Worm (Caenorhabditis elegans) whole organism, L1 larva: Measurements from ENCODE around the gene T16G12.1.
A peak's percentile ranks its signal among the peaks of the same experiment; 100 is the strongest.

Experiments
- F16B12.6 ChIP-seq: fragments of 150-350 bp; optimal IDR thresholded peaks from 2 replicates; lab custom pipeline; 2014; ENCODE audit warnings: missing biosample characterization, missing genetic modification characterization
- Y116A8C.19 ChIP-seq: sonication (generic microtip); optimal IDR thresholded peaks from 2 replicates; lab custom pipeline; 2016; ENCODE audit warnings: missing compliant biosample characterization, missing genetic modification characterization, borderline replicate concordance
- aha-1 ChIP-seq: fragments of 150-350 bp; optimal IDR thresholded peaks from 2 replicates; lab custom pipeline; 2014; ENCODE audit warnings: missing biosample characterization, missing genetic modification characterization
- ama-1 ChIP-seq: fragments of 150-350 bp; optimal IDR thresholded peaks from 2 replicates; lab custom pipeline; 2014
- blmp-1 ChIP-seq: fragments of 150-350 bp; optimal IDR thresholded peaks from 2 replicates; lab custom pipeline; 2014; ENCODE audit warnings: missing biosample characterization, missing genetic modification characterization
- ceh-63 ChIP-seq: fragments of 200-800 bp; sonication (Bioruptor generic); optimal IDR thresholded peaks from 2 replicates; lab custom pipeline; 2018; ENCODE audit warnings: mild to moderate bottlenecking, missing genetic modification characterization, missing compliant biosample characterization
- ceh-8 ChIP-seq: fragments of 200-800 bp; sonication (Bioruptor generic); optimal IDR thresholded peaks from 2 replicates; lab custom pipeline; 2018; ENCODE audit warnings: mild to moderate bottlenecking, missing genetic modification characterization, moderate library complexity, missing compliant biosample characterization
- ceh-82 ChIP-seq, 3 experiments: fragments of 150-350 bp in 1 of 3; sonication (generic microtip) in 2 of 3; optimal IDR thresholded peaks; 2 replicates each; lab custom pipeline; 2014 to 2017; ENCODE audit warnings: missing biosample characterization in 3 of 3, missing genetic modification characterization in 3 of 3
- ceh-90 ChIP-seq: sonication (generic microtip); optimal IDR thresholded peaks from 2 replicates; lab custom pipeline; 2016; ENCODE audit warnings: missing genetic modification characterization, missing compliant biosample characterization
- ces-1 ChIP-seq: fragments of 150-350 bp; optimal IDR thresholded peaks from 2 replicates; lab custom pipeline; 2014; ENCODE audit warnings: missing biosample characterization, missing genetic modification reagents, missing genetic modification characterization
- efl-3 ChIP-seq: fragments of 200-800 bp; sonication (Bioruptor generic); optimal IDR thresholded peaks from 2 replicates; lab custom pipeline; 2018; ENCODE audit warnings: mild to moderate bottlenecking, missing genetic modification characterization, missing compliant biosample characterization
- egl-13 ChIP-seq: sonication (generic microtip); optimal IDR thresholded peaks from 2 replicates; lab custom pipeline; 2016; ENCODE audit warnings: missing genotype, missing genetic modification reagents, missing genetic modification characterization, missing compliant biosample characterization
- egl-27 ChIP-seq, 2 experiments: fragments of 150-350 bp in 1 of 2; sonication (generic microtip); optimal IDR thresholded peaks; 3 replicates each; lab custom pipeline; 2017 to 2018; ENCODE audit warnings: missing biosample characterization in 2 of 2, missing genetic modification characterization in 2 of 2, missing genetic modification reagents in 2 of 2
- elt-2 ChIP-seq: sonication (generic microtip); optimal IDR thresholded peaks from 2 replicates; lab custom pipeline; 2016; ENCODE audit warnings: missing genetic modification characterization, mild to moderate bottlenecking, inconsistent platforms, missing compliant biosample characterization, missing genetic modification reagents
- ets-5 ChIP-seq: fragments of 200-800 bp; sonication (Bioruptor generic); IDR thresholded peaks from 2 replicates; pipeline ENCODE4 v1.3.6; 2022; ENCODE audit warnings: missing genetic modification characterization, missing compliant biosample characterization
- fkh-10 ChIP-seq: sonication (generic microtip); optimal IDR thresholded peaks from 2 replicates; lab custom pipeline; 2017; ENCODE audit warnings: missing biosample characterization, missing genetic modification reagents, missing genetic modification characterization
- fkh-8 ChIP-seq: sonication (generic microtip); optimal IDR thresholded peaks from 2 replicates; lab custom pipeline; 2016; ENCODE audit warnings: mild to moderate bottlenecking, missing genetic modification characterization, missing compliant biosample characterization
- fos-1 ChIP-seq: fragments of 150-350 bp; optimal IDR thresholded peaks from 2 replicates; lab custom pipeline; 2014; ENCODE audit warnings: missing biosample characterization, missing genetic modification characterization
- grh-1 ChIP-seq: fragments of 200-800 bp; sonication (Bioruptor generic); IDR thresholded peaks from 2 replicates; pipeline ENCODE4 v1.3.6; 2022; ENCODE audit warnings: missing genetic modification reagents, missing genetic modification characterization, missing compliant biosample characterization
- hlh-17 ChIP-seq: fragments of 200-800 bp; sonication (Bioruptor generic); optimal IDR thresholded peaks from 2 replicates; lab custom pipeline; 2018; ENCODE audit warnings: missing genetic modification characterization, mild to moderate bottlenecking, missing compliant biosample characterization, moderate library complexity, borderline replicate concordance
- hpl-2 ChIP-seq: fragments of 150-350 bp; optimal IDR thresholded peaks from 2 replicates; lab custom pipeline; 2014; ENCODE audit warnings: missing biosample characterization, missing genetic modification reagents, missing genetic modification characterization
- irx-1 ChIP-seq: sonication (generic microtip); optimal IDR thresholded peaks from 2 replicates; lab custom pipeline; 2016; ENCODE audit warnings: missing genetic modification characterization, missing compliant biosample characterization
- jun-1 ChIP-seq: fragments of 150-350 bp; optimal IDR thresholded peaks from 2 replicates; lab custom pipeline; 2014; ENCODE audit warnings: missing biosample characterization, missing genetic modification reagents, missing genetic modification characterization
- lin-13 ChIP-seq: fragments of 150-350 bp; optimal IDR thresholded peaks from 2 replicates; lab custom pipeline; 2014; ENCODE audit warnings: missing biosample characterization, missing genetic modification reagents, missing genetic modification characterization
- lin-14 ChIP-seq: fragments of 200-800 bp; sonication (Bioruptor generic); optimal IDR thresholded peaks from 2 replicates; lab custom pipeline; 2018; ENCODE audit warnings: mild to moderate bottlenecking, missing genetic modification characterization, moderate library complexity, missing compliant biosample characterization
- lin-35 ChIP-seq, 2 experiments: fragments of 150-350 bp; optimal IDR thresholded peaks; 2 replicates each; lab custom pipeline; 2014; ENCODE audit warnings: missing biosample characterization in 2 of 2, missing genetic modification characterization in 2 of 2, missing genetic modification reagents in 2 of 2
- lir-3 ChIP-seq: sonication (generic microtip); optimal IDR thresholded peaks from 2 replicates; lab custom pipeline; 2016; ENCODE audit warnings: mild to moderate bottlenecking, missing genetic modification characterization, moderate library complexity, missing compliant biosample characterization; ENCODE audit not compliant: poor library complexity
- mef-2 ChIP-seq: fragments of 150-350 bp; optimal IDR thresholded peaks from 2 replicates; lab custom pipeline; 2014; ENCODE audit warnings: missing biosample characterization, missing genetic modification characterization
- nhr-12 ChIP-seq: sonication (generic microtip); optimal IDR thresholded peaks from 2 replicates; lab custom pipeline; 2017; ENCODE audit warnings: missing biosample characterization, missing genetic modification characterization
- nhr-237 ChIP-seq: fragments of 150-350 bp; optimal IDR thresholded peaks from 2 replicates; lab custom pipeline; 2014; ENCODE audit warnings: missing biosample characterization, missing genetic modification characterization
- nhr-47 ChIP-seq: sonication (generic microtip); optimal IDR thresholded peaks from 2 replicates; lab custom pipeline; 2016; ENCODE audit warnings: mild to moderate bottlenecking, missing genetic modification characterization, moderate library complexity, missing compliant biosample characterization
- nhr-71 ChIP-seq: sonication (generic microtip); optimal IDR thresholded peaks from 2 replicates; lab custom pipeline; 2016; ENCODE audit warnings: mild to moderate bottlenecking, missing genetic modification characterization, moderate library complexity, missing compliant biosample characterization
- nhr-76 ChIP-seq: sonication (generic microtip); optimal IDR thresholded peaks from 2 replicates; lab custom pipeline; 2017; ENCODE audit warnings: missing biosample characterization, missing genetic modification characterization
- nhr-77 ChIP-seq: fragments of 150-350 bp; optimal IDR thresholded peaks from 2 replicates; lab custom pipeline; 2014; ENCODE audit warnings: missing biosample characterization, missing genetic modification characterization
- nhr-84 ChIP-seq: sonication (generic microtip); optimal IDR thresholded peaks from 2 replicates; lab custom pipeline; 2017; ENCODE audit warnings: missing biosample characterization, missing genetic modification characterization
- nhr-85 ChIP-seq: sonication (generic microtip); peaks from one replicate; lab custom pipeline; 2016; ENCODE audit warnings: missing genetic modification characterization, inconsistent platforms, missing compliant biosample characterization
- pqm-1 ChIP-seq: sonication (generic microtip); optimal IDR thresholded peaks from 3 replicates; lab custom pipeline; 2017; ENCODE audit warnings: missing biosample characterization, missing genetic modification characterization
- skn-1 ChIP-seq: fragments of 150-350 bp; optimal IDR thresholded peaks from 2 replicates; lab custom pipeline; 2014; ENCODE audit warnings: missing biosample characterization, missing genetic modification characterization
- snpc-4 ChIP-seq: fragments of 150-350 bp; optimal IDR thresholded peaks from 2 replicates; lab custom pipeline; 2014; ENCODE audit warnings: missing biosample characterization, missing genetic modification characterization
- snu-23 ChIP-seq: sonication (generic microtip); optimal IDR thresholded peaks from 2 replicates; lab custom pipeline; 2016; ENCODE audit warnings: missing genetic modification characterization, missing compliant biosample characterization
- sox-4 ChIP-seq: sonication (generic microtip); optimal IDR thresholded peaks from 2 replicates; lab custom pipeline; 2016; ENCODE audit warnings: missing genetic modification characterization, missing compliant biosample characterization
- sup-37 ChIP-seq: fragments of 200-800 bp; sonication (Bioruptor generic); optimal IDR thresholded peaks from 2 replicates; lab custom pipeline; 2018; ENCODE audit warnings: mild to moderate bottlenecking, missing genetic modification characterization, missing compliant biosample characterization
- tlp-1 ChIP-seq: fragments of 150-350 bp; optimal IDR thresholded peaks from 2 replicates; lab custom pipeline; 2014; ENCODE audit warnings: missing biosample characterization, missing genetic modification characterization
- unc-130 ChIP-seq: fragments of 150-350 bp; optimal IDR thresholded peaks from 2 replicates; lab custom pipeline; 2017; ENCODE audit warnings: missing biosample characterization, missing genetic modification characterization, inconsistent platforms
- unc-62 ChIP-seq: fragments of 150-350 bp; optimal IDR thresholded peaks from 2 replicates; lab custom pipeline; 2014; ENCODE audit warnings: missing biosample characterization, missing genetic modification reagents, missing genetic modification characterization
- unc-98 ChIP-seq: fragments of 200-800 bp; sonication (Bioruptor generic); IDR thresholded peaks from 2 replicates; pipeline ENCODE4 v1.3.6; 2022; ENCODE audit warnings: missing genetic modification characterization, missing compliant biosample characterization
- zip-4 ChIP-seq: fragments of 200-800 bp; sonication (Bioruptor generic); optimal IDR thresholded peaks from 2 replicates; lab custom pipeline; 2018; ENCODE audit warnings: mild to moderate bottlenecking, missing genetic modification characterization, moderate library complexity, missing compliant biosample characterization
- ztf-11 ChIP-seq, 2 experiments: sonication (generic microtip); optimal IDR thresholded peaks; 2 replicates each; lab custom pipeline; 2016 to 2017; ENCODE audit warnings: missing genetic modification characterization in 2 of 2, missing biosample characterization in 1 of 2, missing compliant biosample characterization in 1 of 2
- ztf-4 ChIP-seq: fragments of 150-350 bp; optimal IDR thresholded peaks from 2 replicates; lab custom pipeline; 2014; ENCODE audit warnings: missing biosample characterization, missing genetic modification characterization

The T16G12.1 gene

ce11 chrIII:10006734-10007348 lies 42.8 kb downstream of the T16G12.1 start, which contains the start of gene C05B5.8 (continued):
- no peak for TF ChIP-seq ztf-11 (tag; optimal IDR thresholded peaks at IDR 0.05; lab: Kevin White, UChicago)
- no peak for TF ChIP-seq nhr-84
- TF ChIP-seq zip-4 (GFP tag; lab: Kevin White, UChicago) = no peak
- TF ChIP-seq ceh-8 (GFP tag; lab: Kevin White, UChicago) = no peak
- TF ChIP-seq nhr-71 (tag; lab: Kevin White, UChicago) = peak; percentile 73
- TF ChIP-seq sox-4 = no peak
- no peak for TF ChIP-seq ama-1 (lab: Kevin White, UChicago)
- TF ChIP-seq mef-2 (tag; lab: Kevin White, UChicago) = no peak
- no peak for TF ChIP-seq fkh-8 (tag; lab: Kevin White, UChicago)
- no peak for TF ChIP-seq efl-3 (GFP tag; lab: Kevin White, UChicago)
- no peak for TF ChIP-seq nhr-237 (tag; lab: Kevin White, UChicago)
- TF ChIP-seq fos-1 = no peak
- no peak for TF ChIP-seq nhr-77 (tag; lab: Kevin White, UChicago)
- peak in 1 of 2 experiments; percentile 31 for TF ChIP-seq lin-35 (GFP tag; optimal IDR thresholded peaks at IDR 0.05; lab: Kevin White, UChicago)
- TF ChIP-seq ceh-63 (GFP tag; lab: Kevin White, UChicago) = no peak
- no peak for TF ChIP-seq ceh-82 (tag; optimal IDR thresholded peaks at IDR 0.05; lab: Kevin White, UChicago)
- TF ChIP-seq nhr-85 = peak; percentile 97
- TF ChIP-seq nhr-76 = no peak
- no peak for TF ChIP-seq ceh-90 (tag; lab: Kevin White, UChicago)
- no peak for TF ChIP-seq elt-2 (tag; lab: Kevin White, UChicago)
- TF ChIP-seq hlh-17 (GFP tag; lab: Kevin White, UChicago) = no peak
- TF ChIP-seq snpc-4 (tag; lab: Kevin White, UChicago) = no peak
- TF ChIP-seq ztf-4 = no peak
- TF ChIP-seq F16B12.6 (tag; lab: Kevin White, UChicago) = no peak
- TF ChIP-seq nhr-12 (tag; lab: Kevin White, UChicago) = no peak
- no peak for TF ChIP-seq Y116A8C.19 (tag; lab: Kevin White, UChicago)
- no peak for TF ChIP-seq ets-5 (GFP tag; lab: Robert Waterston, UW)
- TF ChIP-seq tlp-1 (tag; lab: Kevin White, UChicago) = no peak
- no peak for TF ChIP-seq egl-27 (tag; optimal IDR thresholded peaks at IDR 0.05; lab: Kevin White, UChicago)
- no peak for TF ChIP-seq lin-13 (GFP tag; lab: Kevin White, UChicago)
- TF ChIP-seq unc-62 (GFP tag; lab: Kevin White, UChicago) = no peak
- TF ChIP-seq aha-1 (tag; lab: Kevin White, UChicago) = no peak
- no peak for TF ChIP-seq irx-1 (tag; lab: Kevin White, UChicago)
- TF ChIP-seq pqm-1 = no peak
- peak; percentile 97 for TF ChIP-seq grh-1 (GFP tag; lab: Robert Waterston, UW)
- TF ChIP-seq hpl-2 (GFP tag; lab: Kevin White, UChicago) = no peak
- TF ChIP-seq fkh-10 (GFP tag; lab: Kevin White, UChicago) = no peak
- TF ChIP-seq nhr-47 (tag; lab: Kevin White, UChicago) = no peak
- TF ChIP-seq unc-98 (GFP tag; lab: Robert Waterston, UW) = no peak
- TF ChIP-seq egl-13 (tag; lab: Kevin White, UChicago) = no peak
- no peak for TF ChIP-seq sup-37 (GFP tag; lab: Kevin White, UChicago)

ce11 chrIII:10004213-10004612 lies 45.4 kb downstream of the T16G12.1 start, which contains the start of gene C05B5.11:
Gene C05B5.11 (plus strand): TSS chrIII:10004513.
- TF ChIP-seq snu-23 (GFP tag; lab: Kevin White, UChicago) (no peak), ceh-63 (GFP tag; lab: Kevin White, UChicago) (no peak), lir-3 (tag; lab: Kevin White, UChicago) (no peak), lin-14 (GFP tag; lab: Kevin White, UChicago) (no peak), nhr-71 (tag; lab: Kevin White, UChicago) (no peak), egl-27 (tag; optimal IDR thresholded peaks at IDR 0.05; lab: Kevin White, UChicago) (no peak), grh-1 (GFP tag; lab: Robert Waterston, UW) (no peak), nhr-47 (tag; lab: Kevin White, UChicago) (no peak), nhr-237 (tag; lab: Kevin White, UChicago) (no peak), ces-1 (no peak), jun-1 (tag; lab: Kevin White, UChicago) (no peak), efl-3 (GFP tag; lab: Kevin White, UChicago) (no peak), skn-1 (tag; lab: Kevin White, UChicago) (no peak), blmp-1 (no peak), ceh-82 (tag; optimal IDR thresholded peaks at IDR 0.05; lab: Kevin White, UChicago) (no peak), fkh-10 (GFP tag; lab: Kevin White, UChicago) (no peak), unc-130 (tag; lab: Kevin White, UChicago) (no peak)
